Fruit fly (Drosophila melanogaster): ENCODE results near the gene PCID2.
A peak's percentile ranks its signal among the peaks of the same experiment; 100 is the strongest.
"Not testable (repeated sequence)": the region's sequence is repeated elsewhere in the genome, so short reads cannot be mapped to it uniquely, and the experiment has no call there.

Gene PCID2

DNA sequence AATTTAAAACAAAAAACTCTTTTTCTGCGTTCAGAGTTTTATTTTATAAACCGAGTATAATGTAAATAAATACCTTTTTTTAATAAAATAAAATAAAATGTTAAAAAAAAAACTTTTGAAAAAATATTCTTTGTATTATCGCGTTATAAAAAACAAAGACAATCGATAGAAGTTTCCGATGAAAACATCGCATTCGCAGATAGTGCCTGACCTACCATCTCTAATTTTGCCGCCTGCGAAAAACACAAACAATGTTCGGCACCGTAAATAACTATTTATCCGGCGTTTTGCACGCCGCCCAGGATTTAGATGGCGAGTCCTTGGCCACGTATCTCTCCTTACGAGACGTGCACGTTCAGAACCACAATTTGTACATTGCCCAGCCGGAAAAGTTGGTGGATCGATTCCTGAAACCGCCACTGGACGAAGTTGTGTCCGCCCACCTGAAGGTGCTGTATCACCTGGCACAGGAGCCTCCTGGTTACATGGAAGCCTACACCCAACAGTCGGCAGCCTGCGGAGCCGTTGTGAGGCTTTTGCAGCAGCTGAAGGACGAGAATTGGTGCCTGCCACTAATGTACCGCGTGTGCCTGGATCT, at the start of gene PCID2:
Gene PCID2 (plus strand): TSS at position 213 of the 598 bp plus-strand sequence.
- TF ChIP-seq CG14655 (GFP tag; optimal IDR thresholded peaks at IDR 0.05) (no peak), CG8159 (tag; optimal IDR thresholded peaks at IDR 0.05) (no peak), CG13204 (GFP tag; optimal IDR thresholded peaks at IDR 0.05) (no peak), D1 (tag; optimal IDR thresholded peaks at IDR 0.05) (no peak), CG32121 (GFP tag; IDR thresholded peaks at IDR 0.05) (no peak), fd96Ca (GFP tag; IDR thresholded peaks at IDR 0.05) (no peak), CG17806 (tag; optimal IDR thresholded peaks at IDR 0.05) (no peak), CG34367 (tag; optimal IDR thresholded peaks at IDR 0.05) (no peak), Snoo (tag; optimal IDR thresholded peaks at IDR 0.05) (no peak), CG4496 (GFP tag; IDR thresholded peaks at IDR 0.05) (no peak), Pif1B (GFP tag; optimal IDR thresholded peaks at IDR 0.05) (no peak), Ets98B (GFP tag; IDR thresholded peaks at IDR 0.05) (no peak)

DNA sequence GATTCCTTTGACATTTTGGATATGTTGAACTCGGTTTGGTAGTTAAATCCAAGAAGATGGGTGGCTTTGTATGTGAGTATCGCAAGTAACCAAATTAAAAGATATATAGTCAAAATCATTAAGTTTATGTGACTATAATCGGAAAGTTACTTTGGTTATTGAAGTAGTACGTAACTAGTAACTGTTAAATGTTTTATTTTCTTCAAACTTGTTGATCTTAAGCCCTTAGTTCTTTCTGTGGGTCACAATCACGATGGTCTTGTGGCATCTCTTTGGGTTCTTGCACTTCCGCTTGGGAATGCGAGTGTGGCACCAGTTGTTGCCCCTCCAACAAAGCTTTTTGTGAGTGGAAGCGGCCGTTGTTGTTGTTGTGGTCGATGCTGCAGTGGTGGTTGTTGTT, 49.3 kb upstream of the PCID2 start, which contains the start of gene CG33489:
Gene CG33489 (minus strand): TSS at position 101 of the 400 bp plus-strand sequence.
- not testable (repeated sequence) for TF ChIP-seq CG17806 (tag; optimal IDR thresholded peaks at IDR 0.05); CG32121 (GFP tag; IDR thresholded peaks at IDR 0.05); fd96Ca (GFP tag; IDR thresholded peaks at IDR 0.05)

DNA sequence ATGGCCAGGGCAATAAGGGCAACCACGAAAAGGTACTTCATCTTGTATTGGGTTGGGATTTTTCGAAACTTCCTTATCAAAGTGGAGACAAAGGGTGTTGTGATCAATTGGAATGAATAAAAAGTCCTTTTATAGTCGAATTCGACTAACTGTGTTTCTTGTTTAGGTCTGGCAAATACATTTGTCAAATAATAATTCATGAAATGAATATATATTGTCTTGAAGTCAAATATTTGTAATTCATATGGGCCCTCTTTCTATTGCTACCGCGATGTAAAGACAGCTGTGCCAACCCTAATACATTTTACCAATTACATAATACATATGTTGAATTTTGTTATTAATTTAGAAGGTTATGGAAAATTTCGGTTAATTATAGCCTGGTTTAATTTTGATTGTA, 48.8 kb upstream of the PCID2 start, which contains the start of gene CG33271:
Gene CG33271 (minus strand): TSS at position 101 of the 400 bp plus-strand sequence.
- TF ChIP-seq Pif1A (GFP tag; optimal IDR thresholded peaks at IDR 0.05): no peak
- TF ChIP-seq CG8301 (tag; optimal IDR thresholded peaks at IDR 0.05): no peak
- no peak for TF ChIP-seq CG10348 (GFP tag; IDR thresholded peaks at IDR 0.05)
- TF ChIP-seq CG14655 (GFP tag; optimal IDR thresholded peaks at IDR 0.05): no peak
- no peak for TF ChIP-seq CG9948 (tag; optimal IDR thresholded peaks at IDR 0.05)
- no peak for TF ChIP-seq Ets98B (GFP tag; IDR thresholded peaks at IDR 0.05)
- TF ChIP-seq Snoo (tag; optimal IDR thresholded peaks at IDR 0.05): no peak
- TF ChIP-seq CG12605 (GFP tag; IDR thresholded peaks at IDR 0.05): no peak

DNA sequence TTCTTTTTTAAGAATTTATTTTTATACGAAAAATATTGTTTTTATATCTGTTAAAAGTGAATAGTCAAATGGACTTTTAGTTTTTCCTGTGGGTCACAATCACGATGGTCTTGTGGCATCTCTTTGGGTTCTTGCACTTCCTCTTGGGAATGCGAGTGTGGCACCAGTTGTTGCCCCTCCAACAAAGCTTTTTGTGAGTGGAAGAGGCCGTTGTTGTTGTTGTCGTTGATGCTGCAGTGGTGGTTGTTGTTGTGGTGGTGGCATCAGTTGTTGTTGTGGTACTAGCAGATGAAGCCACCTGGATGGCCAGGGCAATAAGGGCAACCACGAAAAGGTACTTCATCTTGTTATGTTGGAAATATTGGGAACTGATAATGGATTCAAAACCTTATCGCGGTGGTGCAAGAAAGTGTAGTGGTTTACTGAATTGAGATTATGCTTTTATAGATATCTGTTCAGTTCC, 48.0 kb upstream of the PCID2 start, which contains the start of gene CG33270:
Gene CG33270 (minus strand): TSS at position 413 of the 463 bp plus-strand sequence.
- TF ChIP-seq CG34367 (tag; optimal IDR thresholded peaks at IDR 0.05) (no peak), CG13204 (GFP tag; optimal IDR thresholded peaks at IDR 0.05) (no peak)

DNA sequence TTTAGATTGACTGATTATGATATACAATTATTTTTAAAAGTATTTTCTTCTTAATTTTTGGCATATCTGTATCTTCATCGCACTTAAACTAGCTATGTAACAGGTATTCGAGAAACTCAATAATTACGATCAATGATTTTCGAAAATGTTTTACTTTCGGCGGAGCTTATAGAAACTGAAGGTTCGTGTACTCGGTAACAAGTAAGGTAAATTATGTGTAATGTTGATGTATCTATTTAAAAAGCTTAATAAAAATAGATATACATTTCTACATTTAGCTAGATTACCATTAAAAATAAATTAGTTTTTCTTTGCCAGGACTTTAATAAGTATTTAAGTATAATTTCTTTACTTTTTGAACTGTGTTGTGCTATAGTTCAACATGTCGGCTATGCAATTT, 47.4 kb upstream of the PCID2 start:
- TF ChIP-seq Pif1B (GFP tag; optimal IDR thresholded peaks at IDR 0.05): no peak
- TF ChIP-seq CG8159 (tag; optimal IDR thresholded peaks at IDR 0.05): no peak
- TF ChIP-seq D1 (tag; optimal IDR thresholded peaks at IDR 0.05): peak; percentile 70
- no peak for TF ChIP-seq gl (tag; optimal IDR thresholded peaks at IDR 0.05)

DNA sequence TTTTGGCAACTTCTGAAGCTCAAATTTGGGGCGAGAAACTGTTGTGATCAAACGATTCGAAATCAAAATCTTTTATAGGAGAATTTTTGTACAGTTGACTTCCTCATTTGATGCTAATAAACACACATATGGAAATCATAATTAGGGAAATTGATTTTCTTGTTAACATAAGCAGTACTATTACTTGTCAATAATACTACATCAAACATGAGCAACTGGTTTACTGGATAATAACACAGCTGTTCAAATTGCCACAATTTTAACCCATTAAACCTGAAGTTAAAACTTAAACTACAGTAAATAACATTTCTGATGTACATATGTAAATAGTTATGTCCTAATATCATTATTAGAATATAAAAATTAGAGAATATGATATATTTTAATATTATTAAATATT, 46.3 kb upstream of the PCID2 start, which contains the start of gene CG43390:
Gene CG43390 (minus strand): TSS at position 32 of the 400 bp plus-strand sequence.
- TF ChIP-seq CG14655 (GFP tag; optimal IDR thresholded peaks at IDR 0.05) (no peak), CG12605 (GFP tag; IDR thresholded peaks at IDR 0.05) (no peak), CG8301 (tag; optimal IDR thresholded peaks at IDR 0.05) (no peak), CG8159 (tag; optimal IDR thresholded peaks at IDR 0.05) (no peak), CG17806 (tag; optimal IDR thresholded peaks at IDR 0.05) (no peak), CG10348 (GFP tag; IDR thresholded peaks at IDR 0.05) (no peak), CG34367 (tag; optimal IDR thresholded peaks at IDR 0.05) (no peak), CG4496 (GFP tag; IDR thresholded peaks at IDR 0.05) (no peak), Ets98B (GFP tag; IDR thresholded peaks at IDR 0.05) (no peak), Snoo (tag; optimal IDR thresholded peaks at IDR 0.05) (no peak), D1 (tag; optimal IDR thresholded peaks at IDR 0.05) (no peak), EcR (GFP tag; optimal IDR thresholded peaks at IDR 0.05) (no peak), CG32121 (GFP tag; IDR thresholded peaks at IDR 0.05) (no peak)

DNA sequence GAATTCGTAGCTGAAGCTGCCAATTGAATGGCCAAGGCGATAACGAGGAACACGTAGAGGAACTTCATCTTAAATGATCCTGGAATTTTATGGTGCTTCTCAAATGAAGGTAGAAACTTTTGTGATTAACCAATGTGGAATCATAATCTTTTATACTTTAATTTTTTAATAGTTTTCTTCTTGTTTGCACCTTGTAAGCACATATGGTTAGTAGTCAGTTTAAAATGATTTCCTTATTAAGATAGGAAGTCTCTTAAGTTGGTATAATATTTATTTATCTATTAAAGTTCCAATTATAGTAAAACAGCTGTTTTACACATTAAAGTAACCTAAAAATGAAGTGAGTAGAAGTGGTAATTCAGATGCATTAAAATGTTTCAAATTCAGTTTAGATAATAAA, 45.3 kb upstream of the PCID2 start, which contains the start of gene CG43391:
Gene CG43391 (minus strand): TSS at position 101 of the 400 bp plus-strand sequence.
- TF ChIP-seq Ets98B (GFP tag; IDR thresholded peaks at IDR 0.05) (no peak), EcR (GFP tag; optimal IDR thresholded peaks at IDR 0.05) (no peak), CG17806 (tag; optimal IDR thresholded peaks at IDR 0.05) (no peak), CG9948 (tag; optimal IDR thresholded peaks at IDR 0.05) (no peak), CG15710 (tag; optimal IDR thresholded peaks at IDR 0.05) (no peak), fd96Ca (GFP tag; IDR thresholded peaks at IDR 0.05) (no peak), CG14655 (GFP tag; optimal IDR thresholded peaks at IDR 0.05) (no peak), CG8159 (tag; optimal IDR thresholded peaks at IDR 0.05) (no peak), CG32121 (GFP tag; IDR thresholded peaks at IDR 0.05) (no peak), CG4496 (GFP tag; IDR thresholded peaks at IDR 0.05) (no peak), CG13204 (GFP tag; optimal IDR thresholded peaks at IDR 0.05) (no peak), Pif1B (GFP tag; optimal IDR thresholded peaks at IDR 0.05) (no peak), rn (GFP tag; IDR thresholded peaks at IDR 0.05) (no peak), CG10348 (GFP tag; IDR thresholded peaks at IDR 0.05) (no peak), CG8301 (tag; optimal IDR thresholded peaks at IDR 0.05) (no peak), Pif1A (GFP tag; optimal IDR thresholded peaks at IDR 0.05) (no peak), gl (tag; optimal IDR thresholded peaks at IDR 0.05) (no peak), D1 (tag; optimal IDR thresholded peaks at IDR 0.05) (no peak)
